Worm (Caenorhabditis elegans): ENCODE data around the gene cutl-23.

Gene cutl-23

DNA sequence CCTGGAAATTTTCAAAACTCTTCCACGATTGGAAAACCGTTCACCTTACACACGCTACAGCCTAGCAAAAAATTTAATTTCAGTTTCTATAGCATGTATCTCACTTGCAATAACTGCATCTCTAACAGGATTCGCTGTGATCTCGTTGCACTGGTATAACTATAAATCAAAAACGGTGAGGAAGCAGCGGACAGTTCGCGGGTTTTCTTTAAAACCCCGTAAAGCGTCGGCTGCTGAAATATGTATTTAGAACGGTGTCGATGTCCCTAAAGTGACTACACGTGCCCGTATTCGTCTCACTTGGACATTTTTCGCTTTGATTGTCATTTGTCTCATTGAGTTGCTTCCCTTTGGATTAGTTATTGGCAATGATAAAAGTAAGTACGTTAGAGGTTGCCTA, 35.7 kb upstream of the cutl-23 start:
- TF ChIP-seq snpc-4 (GFP tag; optimal IDR thresholded peaks at IDR 0.05) (no peak), snpc-4 (tag; optimal IDR thresholded peaks at IDR 0.05) (peak in 2 of 4 experiments; percentile 45 to 66), egl-18 (GFP tag; IDR thresholded peaks at IDR 0.05) (no peak)

DNA sequence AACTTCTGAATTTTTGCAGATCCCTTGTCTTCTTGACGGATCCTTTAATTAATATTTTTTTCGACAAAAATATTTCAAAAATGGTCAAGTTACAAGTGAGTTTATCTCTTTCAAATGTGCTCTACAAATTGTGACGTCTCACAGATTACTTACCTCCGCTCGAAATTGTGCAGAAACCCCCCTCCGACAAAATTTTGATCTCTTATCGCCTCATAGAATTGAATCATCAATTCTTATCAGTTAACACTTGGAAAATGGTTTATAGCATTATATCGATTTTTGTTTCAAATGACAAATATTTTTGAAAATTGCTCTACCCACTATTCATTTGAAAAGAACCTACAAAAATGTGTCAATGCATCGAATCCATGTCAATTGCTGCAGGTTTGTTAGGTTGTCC, 35.1 kb upstream of the cutl-23 start, which contains the start of gene B0244.10:
B0244.10 (plus strand) TSS at position 254 of the 400 bp plus-strand sequence.
- TF ChIP-seq nhr-80 (tag; optimal IDR thresholded peaks at IDR 0.05) (peak; percentile 49), egrh-3 (GFP tag; IDR thresholded peaks at IDR 0.05) (no peak)

DNA sequence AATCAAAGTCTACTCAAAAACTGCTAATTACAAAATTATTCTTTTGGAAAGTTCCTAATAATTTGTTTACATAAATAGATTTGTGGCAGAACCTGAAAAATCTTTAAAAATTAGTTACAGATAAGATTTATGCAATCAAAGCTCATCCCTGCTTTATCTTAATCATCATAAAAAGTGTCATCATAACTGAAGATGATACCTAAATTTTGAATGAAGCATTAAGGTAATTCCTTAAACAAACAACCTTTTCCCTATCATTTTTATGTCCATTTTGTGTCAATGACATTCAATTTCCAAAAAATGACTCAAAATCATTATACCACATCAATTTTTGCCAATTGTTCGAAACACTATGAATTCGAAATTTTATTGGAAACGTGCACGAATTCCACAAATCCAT, 32.3 kb upstream of the cutl-23 start, which contains the start of gene B0244.6:
B0244.6 (plus strand) TSS at position 301 of the 400 bp plus-strand sequence.
- TF ChIP-seq cebp-1 (GFP tag; IDR thresholded peaks at IDR 0.05) (no peak), cebp-1 (tag; optimal IDR thresholded peaks at IDR 0.05) (no peak), C17E4.6 (GFP tag; IDR thresholded peaks at IDR 0.05) (no peak), repo-1 (tag; optimal IDR thresholded peaks at IDR 0.05) (no peak), pha-4 (tag; optimal IDR thresholded peaks at IDR 0.05) (no peak), die-1 (tag; optimal IDR thresholded peaks at IDR 0.05) (no peak), aptf-2 (GFP tag; conservative IDR thresholded peaks at IDR 0.05) (no peak), hlh-26 (GFP tag; conservative IDR thresholded peaks at IDR 0.05) (no peak), egl-44 (GFP tag; IDR thresholded peaks at IDR 0.05) (no peak), xnd-1 (tag; optimal IDR thresholded peaks at IDR 0.05) (no peak), mcd-1 (GFP tag; IDR thresholded peaks at IDR 0.05) (no peak), sptf-2 (GFP tag; optimal IDR thresholded peaks at IDR 0.05) (no peak), F39B2.1 (GFP tag; IDR thresholded peaks at IDR 0.05) (no peak), mel-28 (tag; optimal IDR thresholded peaks at IDR 0.05; ENCODE audit: borderline replicate concordance) (no peak), lin-40 (tag; optimal IDR thresholded peaks at IDR 0.05) (no peak), lin-54 (GFP tag; optimal IDR thresholded peaks at IDR 0.05) (no peak)

DNA sequence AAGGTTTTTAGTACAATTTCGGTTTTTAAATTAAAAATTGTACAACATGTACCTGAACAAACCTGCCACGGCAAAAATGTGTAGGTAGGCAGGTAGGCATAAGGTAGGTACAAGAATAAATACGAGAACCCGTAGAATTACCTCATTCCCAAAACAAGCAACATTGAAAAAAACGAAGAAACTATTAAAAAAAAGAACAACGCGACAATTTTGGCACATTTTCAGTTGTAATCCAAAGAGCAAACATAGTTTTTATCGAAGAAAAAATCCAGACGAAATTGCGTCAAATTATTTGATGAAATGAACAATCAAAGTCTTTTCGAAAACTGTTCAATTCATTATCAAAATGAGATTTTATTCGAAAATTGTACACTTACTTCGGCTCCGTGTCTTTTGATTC, 29.3 kb upstream of the cutl-23 start, which contains the start of gene B0244.16:
B0244.16 (plus strand) TSS at position 301 of the 400 bp plus-strand sequence.
- TF ChIP-seq ccch-3 (GFP tag; optimal IDR thresholded peaks at IDR 0.05) = no peak
- no peak for TF ChIP-seq nhr-90 (tag; optimal IDR thresholded peaks at IDR 0.05)
- TF ChIP-seq ZK185.1 (tag; optimal IDR thresholded peaks at IDR 0.05; ENCODE audit: poor library complexity, severe bottlenecking) = no peak
- TF ChIP-seq ztf-28 (GFP tag; IDR thresholded peaks at IDR 0.05) = no peak

DNA sequence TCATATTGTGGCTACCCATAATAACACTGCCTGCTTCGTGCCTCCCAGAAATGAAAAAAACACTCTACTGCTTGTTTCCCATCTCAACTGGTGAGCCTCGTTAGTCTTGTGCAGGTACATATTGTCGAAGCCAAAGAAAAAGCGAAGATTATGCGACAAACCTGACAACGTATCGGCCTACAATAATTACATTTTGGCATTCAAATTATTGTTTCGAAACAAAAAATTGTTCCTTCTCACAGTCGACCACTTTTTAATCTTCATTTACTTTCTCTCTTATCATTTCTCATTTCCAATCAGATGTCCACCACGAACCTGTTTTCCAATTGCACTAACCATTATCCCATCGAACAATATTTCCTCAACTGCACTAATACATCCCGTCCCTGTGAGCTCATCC, 26.9 kb upstream of the cutl-23 start, which contains the start of gene B0244.15:
B0244.15 (plus strand) TSS at position 301 of the 400 bp plus-strand sequence.
- no peak for TF ChIP-seq zim-3 (tag; optimal IDR thresholded peaks at IDR 0.05)
- TF ChIP-seq F39B2.1 (GFP tag; IDR thresholded peaks at IDR 0.05) = no peak
- no peak for TF ChIP-seq lsl-1 (GFP tag; optimal IDR thresholded peaks at IDR 0.05)
- no peak for TF ChIP-seq ztf-3 (GFP tag; optimal IDR thresholded peaks at IDR 0.05)
- no peak for TF ChIP-seq lag-1 (GFP tag; IDR thresholded peaks at IDR 0.05)
- no peak for TF ChIP-seq hmg-20 (GFP tag; IDR thresholded peaks at IDR 0.05)
- TF ChIP-seq aptf-2 (GFP tag; conservative IDR thresholded peaks at IDR 0.05) = no peak
- no peak for TF ChIP-seq attf-3 (GFP tag; conservative IDR thresholded peaks at IDR 0.05)
- no peak for TF ChIP-seq hrde-1 (tag; optimal IDR thresholded peaks at IDR 0.05; ENCODE audit: borderline replicate concordance)
- no peak for TF ChIP-seq F10E7.11 (tag; optimal IDR thresholded peaks at IDR 0.05)
